Worm (Caenorhabditis elegans): ENCODE measurements around the gene txt-18.

Gene txt-18

DNA sequence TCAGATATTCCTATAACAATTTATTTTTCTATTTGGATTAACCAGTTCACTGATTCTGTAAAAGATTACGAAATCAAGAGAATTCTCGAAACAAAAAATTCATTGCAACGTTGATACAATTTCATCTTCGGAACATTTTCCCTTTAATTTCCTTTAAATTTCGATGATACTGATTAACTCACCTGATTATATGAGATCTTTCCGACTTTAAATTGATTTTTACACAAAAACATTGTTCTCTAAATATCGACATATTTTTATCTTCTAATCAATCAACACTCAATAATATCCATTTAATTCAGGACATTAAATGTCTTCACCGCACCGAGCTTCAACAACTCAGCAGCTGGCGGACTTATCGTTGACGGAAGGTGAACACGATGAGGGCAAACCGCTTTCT, 27.1 kb downstream of the txt-18 start, which contains the start of gene lin-23:
lin-23 (plus strand) TSS at position 301 of the 400 bp plus-strand sequence.
- TF ChIP-seq nhr-237 (tag; optimal IDR thresholded peaks at IDR 0.05) (no peak), ces-1 (GFP tag; optimal IDR thresholded peaks at IDR 0.05) (no peak), cnd-1 (tag; optimal IDR thresholded peaks at IDR 0.05) (no peak), mep-1 (tag; optimal IDR thresholded peaks at IDR 0.05) (no peak), lsy-2 (tag; optimal IDR thresholded peaks at IDR 0.05) (no peak), snpc-4 (tag; optimal IDR thresholded peaks at IDR 0.05) (no peak)

DNA sequence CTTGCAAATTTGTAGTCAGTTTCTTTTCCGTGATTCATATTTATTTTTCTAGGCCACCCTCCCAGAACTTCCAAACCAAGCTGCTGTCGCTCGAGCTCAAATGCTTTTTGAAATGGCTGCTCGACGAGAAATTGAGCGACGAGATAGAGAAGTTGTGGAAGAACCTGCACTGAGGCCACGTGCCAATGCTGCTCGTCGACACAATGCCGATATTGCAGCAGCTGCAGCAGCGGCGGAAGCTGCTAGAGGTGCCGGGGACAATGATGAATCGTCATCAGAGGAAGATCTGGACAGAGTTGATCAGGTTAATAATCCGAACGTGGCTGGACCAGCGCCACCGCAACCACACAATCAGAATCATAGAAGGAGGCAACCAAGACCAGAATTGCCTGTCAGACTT, 29.5 kb downstream of the txt-18 start:
- TF ChIP-seq elt-1 (tag; optimal IDR thresholded peaks at IDR 0.05; ENCODE audit: borderline replicate concordance, insufficient read depth) (no peak), mab-5 (tag; optimal IDR thresholded peaks at IDR 0.05) (no peak)

DNA sequence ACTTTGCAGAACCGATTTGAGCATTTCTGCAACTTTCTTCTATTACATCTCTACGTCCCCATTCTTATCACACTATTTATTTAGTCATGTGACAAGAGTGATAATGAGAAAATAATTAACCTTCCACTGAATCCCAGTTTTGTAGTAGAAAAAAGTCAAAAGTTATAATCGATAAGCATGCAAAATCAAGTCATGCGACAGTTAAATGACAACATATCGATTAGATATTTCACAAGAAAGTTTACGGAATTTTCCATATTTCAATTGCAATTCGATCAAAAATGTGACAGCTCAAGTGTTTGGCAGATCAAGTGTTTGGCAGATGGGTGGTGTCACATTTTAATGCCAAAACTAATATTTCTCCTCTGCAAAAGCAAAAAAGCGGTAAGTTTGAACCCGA, 30.8 kb downstream of the txt-18 start:
- TF ChIP-seq ztf-11 (tag; optimal IDR thresholded peaks at IDR 0.05): no peak
- no peak for TF ChIP-seq pha-4 (tag; optimal IDR thresholded peaks at IDR 0.05)
- no peak for TF ChIP-seq tbx-8 (GFP tag; optimal IDR thresholded peaks at IDR 0.05)
- TF ChIP-seq lsy-2 (tag; optimal IDR thresholded peaks at IDR 0.05): no peak
- no peak for TF ChIP-seq nhr-28 (tag; optimal IDR thresholded peaks at IDR 0.05)
- no peak for TF ChIP-seq unc-62 (GFP tag; optimal IDR thresholded peaks at IDR 0.05)
- TF ChIP-seq mab-5 (tag; optimal IDR thresholded peaks at IDR 0.05): no peak
- TF ChIP-seq nhr-76 (tag; optimal IDR thresholded peaks at IDR 0.05): no peak
- TF ChIP-seq flh-1 (GFP tag; optimal IDR thresholded peaks at IDR 0.05): no peak
- no peak for TF ChIP-seq hlh-1 (tag; optimal IDR thresholded peaks at IDR 0.05)
- TF ChIP-seq ham-2 (GFP tag; optimal IDR thresholded peaks at IDR 0.05): no peak
- no peak for TF ChIP-seq sem-2 (GFP tag; optimal IDR thresholded peaks at IDR 0.05)
- no peak for TF ChIP-seq nhr-2 (tag; optimal IDR thresholded peaks at IDR 0.05)
- TF ChIP-seq unc-120 (tag; optimal IDR thresholded peaks at IDR 0.05; ENCODE audit: poor library complexity, severe bottlenecking): no peak
- TF ChIP-seq nhr-12 (tag; optimal IDR thresholded peaks at IDR 0.05): no peak
- no peak for TF ChIP-seq ces-1 (GFP tag; optimal IDR thresholded peaks at IDR 0.05)

DNA sequence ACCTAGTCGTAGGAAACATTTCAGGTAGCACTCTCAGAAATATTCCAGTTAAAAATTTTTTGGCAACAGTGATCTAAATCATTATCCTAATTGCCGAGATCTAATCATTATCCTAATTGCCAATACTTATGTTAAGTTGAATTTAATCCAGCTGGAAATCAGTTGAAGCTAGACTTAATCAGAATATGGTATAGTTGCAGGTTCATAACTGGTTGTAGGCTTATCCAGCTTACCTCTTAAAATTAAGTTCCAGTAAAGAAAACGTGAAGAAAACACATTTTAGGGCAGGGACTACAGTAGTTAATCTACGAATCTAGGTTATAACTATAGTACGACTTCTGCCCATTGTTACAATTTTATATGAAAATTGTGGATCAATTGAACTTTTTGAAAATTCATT, 32.8 kb downstream of the txt-18 start:
- TF ChIP-seq snpc-4 (tag; optimal IDR thresholded peaks at IDR 0.05) (no peak), elt-1 (tag; optimal IDR thresholded peaks at IDR 0.05; ENCODE audit: borderline replicate concordance, insufficient read depth) (no peak), nhr-12 (tag; optimal IDR thresholded peaks at IDR 0.05) (no peak)

DNA sequence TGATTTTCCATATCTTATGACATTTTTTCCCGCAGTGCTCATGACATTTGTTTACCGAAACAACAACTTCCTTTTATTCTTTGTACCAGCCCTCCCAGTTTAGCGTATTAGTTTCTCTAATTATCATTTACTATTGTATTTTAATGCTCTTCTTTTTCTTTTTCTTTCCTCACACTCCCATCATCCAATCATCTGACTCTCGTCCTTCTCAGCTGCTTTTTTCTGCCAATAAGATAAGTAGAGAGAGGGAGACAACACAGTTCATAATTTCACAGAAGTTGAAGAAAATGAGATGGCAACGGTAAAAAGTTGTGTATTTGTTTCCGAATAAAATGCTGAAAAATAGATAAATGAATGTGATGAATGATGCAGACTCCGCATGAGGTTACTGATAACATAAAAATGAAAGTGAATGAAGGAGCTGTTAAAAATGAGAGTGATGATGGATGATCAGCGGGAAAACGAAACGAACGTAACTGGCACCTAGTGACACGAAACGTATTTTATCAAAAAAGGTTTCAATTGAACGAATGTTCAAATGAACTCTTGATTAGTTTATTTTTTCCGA, 33.6 kb downstream of the txt-18 start:
- TF ChIP-seq ceh-43 (GFP tag; optimal IDR thresholded peaks at IDR 0.05): no peak
- no peak for TF ChIP-seq nhr-237 (tag; optimal IDR thresholded peaks at IDR 0.05)
- TF ChIP-seq mab-5 (tag; optimal IDR thresholded peaks at IDR 0.05): no peak
- no peak for TF ChIP-seq nhr-28 (tag; optimal IDR thresholded peaks at IDR 0.05)

DNA sequence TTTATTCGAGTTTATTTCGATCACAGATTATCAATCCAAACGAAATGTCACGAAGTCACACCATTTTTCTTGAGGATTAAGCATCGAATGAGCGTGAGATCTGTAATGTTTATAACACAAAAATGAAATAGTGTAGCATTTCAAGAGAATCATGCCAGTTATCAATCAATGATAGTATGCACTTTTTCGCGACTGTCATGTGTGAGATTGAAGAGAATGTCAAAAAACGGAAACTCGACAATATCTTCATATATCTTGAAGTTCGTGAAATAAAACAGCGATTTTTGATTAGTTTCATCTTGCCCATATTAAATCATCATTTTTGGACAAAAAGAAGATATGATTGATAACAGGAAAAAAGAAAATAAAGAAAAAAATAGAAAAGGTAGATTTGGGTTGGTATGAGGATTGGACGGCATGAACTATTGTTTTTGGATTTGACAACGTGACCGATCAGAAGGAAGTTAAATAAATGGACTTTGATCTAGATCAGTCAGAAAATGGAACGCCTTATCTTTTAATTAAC, 35.2 kb downstream of the txt-18 start:
- no peak for TF ChIP-seq lsy-2 (tag; optimal IDR thresholded peaks at IDR 0.05)
- TF ChIP-seq sptf-1 (tag; optimal IDR thresholded peaks at IDR 0.05): no peak
- no peak for TF ChIP-seq nhr-237 (tag; optimal IDR thresholded peaks at IDR 0.05)
- no peak for TF ChIP-seq drap-1 (GFP tag; optimal IDR thresholded peaks at IDR 0.05)
- no peak for TF ChIP-seq pha-4 (tag; optimal IDR thresholded peaks at IDR 0.05)
- TF ChIP-seq M03D4.4 (tag; optimal IDR thresholded peaks at IDR 0.05): no peak
- TF ChIP-seq ces-1 (GFP tag; optimal IDR thresholded peaks at IDR 0.05): no peak
- TF ChIP-seq mep-1 (tag; optimal IDR thresholded peaks at IDR 0.05): no peak
- TF ChIP-seq snpc-4 (tag; optimal IDR thresholded peaks at IDR 0.05): no peak
- TF ChIP-seq elt-3 (tag; optimal IDR thresholded peaks at IDR 0.05): no peak
- TF ChIP-seq unc-120 (tag; optimal IDR thresholded peaks at IDR 0.05; ENCODE audit: poor library complexity, severe bottlenecking): no peak
- no peak for TF ChIP-seq mab-5 (tag; optimal IDR thresholded peaks at IDR 0.05)
- no peak for TF ChIP-seq nhr-2 (tag; optimal IDR thresholded peaks at IDR 0.05)
- no peak for TF ChIP-seq ham-2 (GFP tag; optimal IDR thresholded peaks at IDR 0.05)
- no peak for TF ChIP-seq nhr-76 (tag; optimal IDR thresholded peaks at IDR 0.05)
- no peak for TF ChIP-seq elt-1 (tag; optimal IDR thresholded peaks at IDR 0.05; ENCODE audit: borderline replicate concordance, insufficient read depth)
- no peak for TF ChIP-seq ceh-83 (GFP tag; optimal IDR thresholded peaks at IDR 0.05)
